Fruit fly (Drosophila melanogaster) whole organism, embryonic: ENCODE measurements around the gene CG5861.

Source experiments
- BtbVII ChIP-seq: fragments of 200-800 bp; sonication (Bioruptor generic); optimal IDR thresholded peaks from 3 replicates; lab custom pipeline; 2017; ENCODE audit warnings: missing biosample characterization, mild to moderate bottlenecking, missing genetic modification characterization
- CG10209 ChIP-seq: fragments of 200-800 bp; sonication (Bioruptor generic); optimal IDR thresholded peaks from 3 replicates; lab custom pipeline; 2017; ENCODE audit warnings: missing biosample characterization, mild to moderate bottlenecking, missing genetic modification characterization, missing genetic modification reagents
- CG11504 ChIP-seq: fragments of 200-800 bp; sonication (Bioruptor generic); optimal IDR thresholded peaks from 3 replicates; lab custom pipeline; 2019; ENCODE audit warnings: missing biosample characterization, mild to moderate bottlenecking, missing genetic modification characterization, moderate library complexity
- CG12391 ChIP-seq: fragments of 200-800 bp; sonication (Bioruptor generic); optimal IDR thresholded peaks from 3 replicates; lab custom pipeline; 2018; ENCODE audit warnings: missing biosample characterization, mild to moderate bottlenecking, missing genetic modification characterization, moderate library complexity
- CG12942 ChIP-seq: fragments of 200-800 bp; sonication (Bioruptor generic); optimal IDR thresholded peaks from 3 replicates; lab custom pipeline; 2016; ENCODE audit warnings: missing biosample characterization, missing genetic modification characterization
- CG13894 ChIP-seq: fragments of 200-800 bp; sonication (Bioruptor generic); optimal IDR thresholded peaks from 3 replicates; lab custom pipeline; 2018; ENCODE audit warnings: missing biosample characterization, mild to moderate bottlenecking, missing genetic modification characterization, moderate library complexity
- CG14441 ChIP-seq: fragments of 200-800 bp; sonication (Bioruptor generic); IDR thresholded peaks from 2 replicates; pipeline ENCODE4 v1.3.6; 2022; ENCODE audit warnings: missing biosample characterization, missing genetic modification characterization
- CG14667 ChIP-seq: fragments of 200-800 bp; sonication (Bioruptor generic); IDR thresholded peaks from 2 replicates; pipeline ENCODE4 v1.3.6; 2022; ENCODE audit warnings: missing biosample characterization, missing genetic modification characterization
- CG14860 ChIP-seq: fragments of 200-800 bp; sonication (Bioruptor generic); IDR thresholded peaks from 3 replicates; pipeline ENCODE4 v1.3.6; 2022; ENCODE audit warnings: missing biosample characterization, missing genetic modification characterization; ENCODE audit not compliant: partially characterized antibody
- CG14965 ChIP-seq: fragments of 200-800 bp; sonication (Bioruptor generic); optimal IDR thresholded peaks from 2 replicates; lab custom pipeline; 2016; ENCODE audit warnings: missing biosample characterization, missing genetic modification characterization, borderline replicate concordance
- CG1529 ChIP-seq: fragments of 200-800 bp; sonication (Bioruptor generic); optimal IDR thresholded peaks from 3 replicates; lab custom pipeline; 2018; ENCODE audit warnings: missing biosample characterization, missing genetic modification characterization
- CG17385 ChIP-seq: fragments of 200-800 bp; sonication (Bioruptor generic); optimal IDR thresholded peaks from 3 replicates; lab custom pipeline; 2018; ENCODE audit warnings: missing biosample characterization, mild to moderate bottlenecking, missing genetic modification characterization
- CG2120 ChIP-seq: fragments of 200-800 bp; sonication (Bioruptor generic); optimal IDR thresholded peaks from 3 replicates; lab custom pipeline; 2016; ENCODE audit warnings: missing biosample characterization, missing genetic modification characterization
- CG30431 ChIP-seq: fragments of 200-800 bp; sonication (Bioruptor generic); optimal IDR thresholded peaks from 2 replicates; lab custom pipeline; 2017; ENCODE audit warnings: missing biosample characterization, missing genetic modification characterization
- CG31388 ChIP-seq: fragments of 200-800 bp; sonication (Bioruptor generic); optimal IDR thresholded peaks from 2 replicates; lab custom pipeline; 2016; ENCODE audit warnings: missing biosample characterization, missing genetic modification characterization
- CG3407 ChIP-seq: fragments of 200-800 bp; sonication (Bioruptor generic); optimal IDR thresholded peaks from 2 replicates; lab custom pipeline; 2018; ENCODE audit warnings: missing biosample characterization, mild to moderate bottlenecking, missing genetic modification characterization
- CG6254 ChIP-seq: fragments of 200-800 bp; sonication (Bioruptor generic); optimal IDR thresholded peaks from 3 replicates; lab custom pipeline; 2017; ENCODE audit warnings: mild to moderate bottlenecking, missing biosample characterization, missing genetic modification reagents, missing genetic modification characterization
- CG7745 ChIP-seq: fragments of 200-800 bp; sonication (Bioruptor generic); optimal IDR thresholded peaks from 2 replicates; lab custom pipeline; 2018; ENCODE audit warnings: missing biosample characterization, mild to moderate bottlenecking, missing genetic modification characterization, moderate library complexity
- CG7786 ChIP-seq: fragments of 200-800 bp; sonication (Bioruptor generic); optimal IDR thresholded peaks from 2 replicates; lab custom pipeline; 2016; ENCODE audit warnings: missing biosample characterization, missing genetic modification characterization
- CG8281 ChIP-seq: fragments of 200-800 bp; sonication (Bioruptor generic); optimal IDR thresholded peaks from 2 replicates; lab custom pipeline; 2018; ENCODE audit warnings: missing biosample characterization, mild to moderate bottlenecking, missing genetic modification characterization, moderate library complexity
- CG8478 ChIP-seq: fragments of >200 bp; optimal IDR thresholded peaks from 2 replicates; lab custom pipeline; 2018
- CkIIα-i1 ChIP-seq: fragments of 200-800 bp; sonication (Bioruptor generic); IDR thresholded peaks from 2 replicates; pipeline ENCODE4 v1.3.6; 2022; ENCODE audit warnings: missing biosample characterization, missing genetic modification characterization
- Dip3 ChIP-seq: fragments of 200-800 bp; sonication (Bioruptor generic); optimal IDR thresholded peaks from 3 replicates; lab custom pipeline; 2016; ENCODE audit warnings: missing biosample characterization, missing genetic modification characterization
- Dref ChIP-seq: fragments of 200-800 bp; sonication (Bioruptor generic); IDR thresholded peaks from 2 replicates; pipeline ENCODE4 v1.3.6; 2022; ENCODE audit warnings: missing biosample characterization, missing genetic modification characterization
- Drgx ChIP-seq: fragments of 200-800 bp; sonication (Bioruptor generic); IDR thresholded peaks from 2 replicates; pipeline ENCODE4 v1.3.6; 2022; ENCODE audit warnings: missing biosample characterization, missing genetic modification characterization
- Ets65A ChIP-seq: fragments of 200-800 bp; sonication (Bioruptor generic); peaks from one replicate; lab custom pipeline; 2016; ENCODE audit warnings: missing biosample characterization, missing genetic modification characterization
- Fer2 ChIP-seq: fragments of 200-800 bp; sonication (Bioruptor generic); optimal IDR thresholded peaks from 2 replicates; lab custom pipeline; 2018; ENCODE audit warnings: missing biosample characterization, mild to moderate bottlenecking, missing genetic modification characterization, moderate library complexity
- GATAe ChIP-seq: fragments of 200-800 bp; sonication (Bioruptor generic); conservative IDR thresholded peaks from 2 replicates; pipeline ENCODE4 v1.3.6; 2022; ENCODE audit warnings: missing biosample characterization, missing genetic modification characterization
- Lim3 ChIP-seq: fragments of 200-800 bp; sonication (Bioruptor generic); IDR thresholded peaks from 2 replicates; pipeline ENCODE4 v1.3.6; 2022; ENCODE audit warnings: missing biosample characterization, missing genetic modification characterization
- Max ChIP-seq: fragments of 200-800 bp; sonication (Bioruptor generic); optimal IDR thresholded peaks from 2 replicates; lab custom pipeline; 2016; ENCODE audit warnings: missing biosample characterization, mild to moderate bottlenecking, missing genetic modification characterization
- Med ChIP-seq: fragments of 200-800 bp; sonication (Bioruptor generic); peaks from one replicate; lab custom pipeline; 2016; ENCODE audit warnings: missing biosample characterization, missing genetic modification characterization, mild to moderate bottlenecking, inconsistent platforms, moderate library complexity
- Side ChIP-seq: fragments of 200-800 bp; sonication (Bioruptor generic); optimal IDR thresholded peaks from 2 replicates; lab custom pipeline; 2016; ENCODE audit warnings: missing biosample characterization, missing genetic modification characterization
- bigmax ChIP-seq: fragments of 200-800 bp; sonication (Bioruptor generic); optimal IDR thresholded peaks from 2 replicates; lab custom pipeline; 2018; ENCODE audit warnings: missing biosample characterization, mild to moderate bottlenecking, missing genetic modification characterization
- dmrt99B ChIP-seq: fragments of 200-800 bp; sonication (Bioruptor generic); optimal IDR thresholded peaks from 2 replicates; lab custom pipeline; 2018; ENCODE audit warnings: missing biosample characterization, mild to moderate bottlenecking, missing genetic modification characterization, moderate library complexity
- ftz-f1 ChIP-seq: fragments of 200-800 bp; sonication (Bioruptor generic); optimal IDR thresholded peaks from 2 replicates; lab custom pipeline; 2016; ENCODE audit warnings: missing biosample characterization, missing genetic modification characterization
- gcm ChIP-seq: fragments of 200-800 bp; sonication (Bioruptor generic); optimal IDR thresholded peaks from 2 replicates; lab custom pipeline; 2019; ENCODE audit warnings: missing biosample characterization, mild to moderate bottlenecking, missing genetic modification characterization, moderate library complexity
- grn ChIP-seq: fragments of 200-800 bp; sonication (Bioruptor generic); optimal IDR thresholded peaks from 3 replicates; lab custom pipeline; 2017; ENCODE audit warnings: missing biosample characterization, missing genetic modification characterization
- gsb-n ChIP-seq: fragments of 200-800 bp; sonication (Bioruptor generic); optimal IDR thresholded peaks from 3 replicates; lab custom pipeline; 2018; ENCODE audit warnings: missing biosample characterization, mild to moderate bottlenecking, missing genetic modification characterization
- kah ChIP-seq: fragments of 200-800 bp; sonication (Bioruptor generic); optimal IDR thresholded peaks from 2 replicates; lab custom pipeline; 2018; ENCODE audit warnings: missing biosample characterization, mild to moderate bottlenecking, missing genetic modification characterization
- luna ChIP-seq: fragments of 200-800 bp; sonication (Bioruptor generic); optimal IDR thresholded peaks from 2 replicates; lab custom pipeline; 2016; ENCODE audit warnings: missing biosample characterization, missing genetic modification characterization
- mirr ChIP-seq: fragments of 200-800 bp; sonication (Bioruptor generic); optimal IDR thresholded peaks from 3 replicates; lab custom pipeline; 2018; ENCODE audit warnings: missing biosample characterization, mild to moderate bottlenecking, missing genetic modification characterization
- org-1 ChIP-seq: fragments of 200-800 bp; sonication (Bioruptor generic); optimal IDR thresholded peaks from 2 replicates; lab custom pipeline; 2017; ENCODE audit warnings: missing biosample characterization, missing genetic modification characterization
- pfk ChIP-seq: fragments of 200-800 bp; sonication (Bioruptor generic); optimal IDR thresholded peaks from 2 replicates; lab custom pipeline; 2018; ENCODE audit warnings: missing biosample characterization, mild to moderate bottlenecking, missing genetic modification characterization, moderate library complexity
- row ChIP-seq: fragments of 200-800 bp; sonication (Bioruptor generic); IDR thresholded peaks from 3 replicates; pipeline ENCODE4 v1.3.6; 2022; ENCODE audit warnings: missing biosample characterization, missing genetic modification characterization
- sim ChIP-seq: fragments of 200-800 bp; sonication (Bioruptor generic); IDR thresholded peaks from 2 replicates; pipeline ENCODE4 v1.3.6; 2022; ENCODE audit warnings: missing biosample characterization, missing genetic modification characterization
- slou ChIP-seq: fragments of 200-800 bp; sonication (Bioruptor generic); optimal IDR thresholded peaks from 3 replicates; lab custom pipeline; 2016; ENCODE audit warnings: missing biosample characterization, missing genetic modification characterization
- tup ChIP-seq: fragments of 200-800 bp; sonication (Bioruptor generic); optimal IDR thresholded peaks from 2 replicates; lab custom pipeline; 2016; ENCODE audit warnings: missing biosample characterization, mild to moderate bottlenecking, missing genetic modification characterization, moderate library complexity
- twi ChIP-seq: fragments of 200-800 bp; optimal IDR thresholded peaks from 2 replicates; lab custom pipeline; 2019; ENCODE audit warnings: missing biosample characterization, mild to moderate bottlenecking, missing genetic modification characterization, moderate library complexity
- vnd ChIP-seq: fragments of 200-800 bp; sonication (Bioruptor generic); IDR thresholded peaks from 3 replicates; pipeline ENCODE4 v1.3.6; 2022; ENCODE audit warnings: missing biosample characterization, missing genetic modification characterization; ENCODE audit not compliant: partially characterized antibody
- yki ChIP-seq: fragments of >200 bp; optimal IDR thresholded peaks from 3 replicates; lab custom pipeline; 2018

CG5861 gene

dm6 chr2L:16317777-16318610, 10.9 kb upstream of the CG5861 start (continued):
- TF ChIP-seq Dip3 (GFP tag; lab: Kevin White, UChicago) (peak; percentile 36), CG14965 (GFP tag; lab: Kevin White, UChicago) (no peak), CG6254 (GFP tag; lab: Kevin White, UChicago) (no peak), BtbVII (GFP tag; lab: Kevin White, UChicago) (peak; percentile 63), mirr (GFP tag; lab: Kevin White, UChicago) (no peak), gsb-n (peak; percentile 40), CG7745 (no peak), CkIIα-i1 (GFP tag; lab: Robert Waterston, UW) (no peak), sim (GFP tag; lab: Robert Waterston, UW) (no peak), Drgx (GFP tag; lab: Robert Waterston, UW) (no peak), CG30431 (no peak), CG14860 (GFP tag; lab: Robert Waterston, UW) (no peak), CG12391 (peak; percentile 1), yki (lab: Kevin White, UChicago) (no peak), CG10209 (peak; percentile 20), gcm (peak; percentile 8), CG8281 (tag; lab: Kevin White, UChicago) (no peak), CG12942 (GFP tag; lab: Kevin White, UChicago) (peak; percentile 22), Fer2 (tag; lab: Kevin White, UChicago) (peak; percentile 12), Lim3 (no peak), ftz-f1 (GFP tag; lab: Kevin White, UChicago) (no peak), CG17385 (GFP tag; lab: Kevin White, UChicago) (peak; percentile 34), CG31388 (GFP tag; lab: Kevin White, UChicago) (no peak), row (GFP tag; lab: Robert Waterston, UW) (no peak), Max (no peak), CG13894 (tag; lab: Kevin White, UChicago) (peak; percentile 4), Ets65A (GFP tag; lab: Kevin White, UChicago) (no peak), luna (GFP tag; lab: Kevin White, UChicago) (peak; percentile 28), slou (GFP tag; lab: Kevin White, UChicago) (no peak), vnd (GFP tag; lab: Robert Waterston, UW) (no peak), CG14667 (GFP tag; lab: Robert Waterston, UW) (no peak), grn (peak; percentile 13), org-1 (GFP tag; lab: Kevin White, UChicago) (peak; percentile 20), Dref (no peak), kah (GFP tag; lab: Kevin White, UChicago) (peak; percentile 2), tup (GFP tag; lab: Kevin White, UChicago) (peak; percentile 46), CG3407 (GFP tag; lab: Kevin White, UChicago) (peak; percentile 61), pfk (GFP tag; lab: Kevin White, UChicago) (peak; percentile 48), CG11504 (peak; percentile 1), CG14441 (GFP tag; lab: Robert Waterston, UW) (peak; percentile 45; the same call in 1 of the 2 replicates), CG8478 (lab: Kevin White, UChicago) (no peak), GATAe (GFP tag; lab: Robert Waterston, UW) (no peak), bigmax (no peak), dmrt99B (tag; lab: Kevin White, UChicago) (peak; percentile 37), CG1529 (GFP tag; lab: Kevin White, UChicago) (peak; percentile 41), twi (tag; lab: Kevin White, UChicago) (no peak), Side (GFP tag; lab: Kevin White, UChicago) (peak; percentile 50), CG2120 (GFP tag; lab: Kevin White, UChicago) (peak; percentile 42), CG7786 (GFP tag; lab: Kevin White, UChicago) (peak; percentile 0), Med (GFP tag; lab: Kevin White, UChicago) (peak; percentile 85)
